Worm (Caenorhabditis elegans) whole organism, L4/young adult: ENCODE measurements around the gene M02F4.1.

Experiments used
- W03F9.2 ChIP-seq: fragments of 150-350 bp; optimal IDR thresholded peaks from 2 replicates; lab custom pipeline; 2014; ENCODE audit warnings: missing biosample characterization, missing genetic modification characterization
- dao-5 ChIP-seq: sonication (generic microtip); optimal IDR thresholded peaks from 2 replicates; lab custom pipeline; 2016; ENCODE audit warnings: missing genotype, missing genetic modification characterization, moderate library complexity, missing compliant biosample characterization
- him-1 ChIP-seq: sonication (generic microtip); optimal IDR thresholded peaks from 2 replicates; lab custom pipeline; 2016; ENCODE audit warnings: missing genotype, missing genetic modification reagents, missing genetic modification characterization, missing compliant biosample characterization

- TF ChIP-seq him-1 (tag; lab: Kevin White, UChicago) (no peak), dao-5 (tag; lab: Kevin White, UChicago) (no peak), W03F9.2 (tag; lab: Kevin White, UChicago) (no peak)
These were observed 38.1 kb upstream of the M02F4.1 start for ce11 chrX:3067052-3067451.
